Worm (Caenorhabditis elegans): ENCODE measurements around the gene lsm-3.
"Not testable (repeated sequence)": the region's sequence is repeated elsewhere in the genome, so short reads cannot be mapped to it uniquely, and the experiment has no call there.

lsm-3 gene

DNA sequence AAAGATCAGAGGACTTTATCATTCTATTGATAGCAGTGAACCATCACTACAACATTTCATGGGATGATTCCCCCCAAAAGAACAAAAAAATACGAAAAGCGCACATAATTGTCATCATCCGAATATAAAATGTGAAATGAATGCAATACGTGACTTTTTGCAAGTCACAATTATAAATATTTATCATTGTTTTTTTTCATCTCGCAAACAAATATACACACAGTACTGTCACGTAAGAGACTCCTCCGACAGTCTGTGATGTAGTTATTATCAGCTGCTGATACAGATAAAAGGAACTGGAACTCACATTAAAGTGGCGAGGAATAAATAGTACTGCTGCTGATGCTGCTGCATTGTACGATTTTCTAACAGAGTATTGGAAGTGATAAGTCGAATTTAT is 9.4 kb downstream of the lsm-3 start:
- no peak for TF ChIP-seq W03F9.2 (tag; optimal IDR thresholded peaks at IDR 0.05)
- no peak for TF ChIP-seq him-1 (tag; optimal IDR thresholded peaks at IDR 0.05)
- TF ChIP-seq dao-5 (tag; optimal IDR thresholded peaks at IDR 0.05) = no peak

DNA sequence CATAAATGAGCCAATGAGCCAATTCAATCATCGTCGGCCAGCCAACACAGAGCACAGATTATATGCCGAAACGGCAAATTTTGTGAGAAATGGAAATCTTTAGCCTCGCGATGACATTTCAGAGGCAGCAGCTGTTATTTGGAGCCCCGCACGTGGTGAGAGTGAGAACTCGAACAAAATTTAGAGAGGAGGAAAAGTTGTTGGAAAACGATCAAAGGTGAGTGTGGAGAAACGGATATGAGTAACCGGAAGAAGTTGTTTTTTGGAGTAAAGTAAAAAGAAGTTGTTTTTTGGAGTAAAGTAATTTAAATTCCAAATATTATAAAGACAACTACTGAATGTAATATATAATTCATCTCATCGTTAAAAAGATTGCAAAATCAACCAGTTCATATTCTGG is 11.7 kb downstream of the lsm-3 start, which contains the start of gene Y62E10A.13:
Gene Y62E10A.13, minus strand, starts transcription at position 326 of the 400 bp plus-strand sequence.
- TF ChIP-seq dao-5 (tag; optimal IDR thresholded peaks at IDR 0.05) = no peak
- no peak for TF ChIP-seq W03F9.2 (tag; optimal IDR thresholded peaks at IDR 0.05)
- no peak for TF ChIP-seq him-1 (tag; optimal IDR thresholded peaks at IDR 0.05)

DNA sequence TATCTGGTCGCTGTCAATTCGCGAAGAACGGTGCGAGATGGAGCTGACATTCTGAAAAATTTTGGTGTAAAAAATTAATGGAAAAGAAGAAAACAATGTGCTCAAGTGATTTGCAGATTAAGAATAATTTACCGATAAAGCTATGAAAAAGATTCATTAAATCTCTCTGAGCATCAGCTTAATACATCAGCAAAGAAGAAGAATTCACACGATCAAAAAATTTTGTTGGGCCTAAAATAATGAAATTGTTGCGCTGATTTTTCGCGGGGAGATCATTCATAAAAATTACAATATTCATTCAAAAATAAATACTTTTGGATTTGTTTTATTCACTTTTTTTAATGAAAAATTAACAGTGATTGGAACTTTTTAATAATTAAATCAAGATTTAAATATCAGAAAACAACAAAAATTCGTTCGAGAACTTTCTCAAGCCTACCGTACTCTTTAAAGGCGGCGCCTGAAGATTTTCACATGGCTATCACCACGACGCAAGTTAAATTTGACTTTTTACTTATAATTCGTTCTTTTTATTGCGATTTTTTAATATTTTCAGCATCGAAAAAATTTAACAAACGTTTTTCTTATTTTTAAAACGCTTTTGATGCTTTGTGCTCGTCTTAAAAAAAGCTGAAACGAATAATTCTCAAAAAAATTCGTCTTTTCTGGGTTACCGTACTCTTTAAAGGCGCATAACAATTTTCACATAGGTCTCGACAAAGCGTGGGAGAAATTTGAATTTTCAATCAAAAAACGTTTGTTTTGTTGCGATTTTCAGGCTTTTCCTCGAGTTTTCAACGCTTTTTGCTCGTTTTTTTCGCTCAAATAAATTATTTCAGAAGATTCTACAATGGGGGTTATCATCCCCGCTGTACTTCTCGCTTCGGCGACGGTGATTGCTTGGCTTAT is 13.7 kb downstream of the lsm-3 start, which contains the start of the genes memi-2 and cyp-31A5:
Gene memi-2, minus strand, starts transcription at position 51 of the 909 bp plus-strand sequence.
Gene cyp-31A5, plus strand, starts transcription at position 834 of the 909 bp plus-strand sequence.
- no peak for TF ChIP-seq dao-5 (tag; optimal IDR thresholded peaks at IDR 0.05)
- TF ChIP-seq him-1 (tag; optimal IDR thresholded peaks at IDR 0.05) = no peak
- no peak for TF ChIP-seq W03F9.2 (tag; optimal IDR thresholded peaks at IDR 0.05)

DNA sequence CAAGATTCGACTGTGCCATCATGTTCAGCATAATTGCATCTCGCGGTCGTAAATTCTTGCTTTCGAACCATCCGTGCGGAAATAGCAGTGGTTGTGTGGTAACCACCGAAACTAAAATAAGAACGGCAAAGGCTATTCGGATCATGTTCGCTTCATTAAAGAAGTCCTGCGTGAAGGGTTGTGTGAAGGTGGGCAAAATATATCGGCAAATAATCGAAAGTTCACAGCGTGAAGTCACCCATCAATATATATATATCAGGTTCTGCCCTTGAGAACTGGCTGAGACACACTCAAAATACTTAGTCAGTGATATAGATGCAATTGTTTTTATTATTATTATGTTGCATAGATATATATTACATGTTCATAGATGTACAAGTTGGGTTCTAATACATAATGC is 21.0 kb downstream of the lsm-3 start, which contains the start of gene Y62E10A.19:
Gene Y62E10A.19, minus strand, starts transcription at position 289 of the 400 bp plus-strand sequence.
- TF ChIP-seq him-1 (tag; optimal IDR thresholded peaks at IDR 0.05) (no peak), dao-5 (tag; optimal IDR thresholded peaks at IDR 0.05) (no peak), W03F9.2 (tag; optimal IDR thresholded peaks at IDR 0.05) (no peak)

DNA sequence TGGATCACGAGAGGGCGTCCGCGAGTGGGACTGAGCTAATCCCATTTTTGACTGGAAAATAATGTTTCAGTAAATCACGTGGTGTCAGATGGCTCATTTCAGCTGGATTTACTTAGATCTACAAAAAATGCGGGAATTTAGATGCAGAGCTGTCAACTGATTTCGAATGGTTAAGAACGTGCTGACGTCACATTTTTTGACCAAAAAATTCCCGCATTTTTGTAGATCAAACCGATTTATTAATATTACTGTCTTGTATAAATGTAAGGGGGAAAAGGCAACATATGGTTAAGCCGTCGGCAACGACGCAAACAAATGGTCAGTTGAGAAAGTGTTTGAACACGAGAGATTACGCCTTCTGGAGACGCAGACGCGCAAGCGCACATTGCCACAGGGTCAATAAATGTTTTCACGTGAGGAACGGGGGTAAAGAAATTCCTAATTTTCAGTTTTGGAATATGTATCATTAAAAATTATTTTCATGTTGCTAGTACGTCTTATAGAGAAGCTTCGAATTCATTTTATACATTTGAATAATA is 25.9 kb downstream of the lsm-3 start, which contains the start of gene gcl-1:
Gene gcl-1, minus strand, starts transcription at position 51 of the 539 bp plus-strand sequence.
- TF ChIP-seq dao-5 (tag; optimal IDR thresholded peaks at IDR 0.05) (no peak), him-1 (tag; optimal IDR thresholded peaks at IDR 0.05) (no peak), W03F9.2 (tag; optimal IDR thresholded peaks at IDR 0.05) (no peak)

DNA sequence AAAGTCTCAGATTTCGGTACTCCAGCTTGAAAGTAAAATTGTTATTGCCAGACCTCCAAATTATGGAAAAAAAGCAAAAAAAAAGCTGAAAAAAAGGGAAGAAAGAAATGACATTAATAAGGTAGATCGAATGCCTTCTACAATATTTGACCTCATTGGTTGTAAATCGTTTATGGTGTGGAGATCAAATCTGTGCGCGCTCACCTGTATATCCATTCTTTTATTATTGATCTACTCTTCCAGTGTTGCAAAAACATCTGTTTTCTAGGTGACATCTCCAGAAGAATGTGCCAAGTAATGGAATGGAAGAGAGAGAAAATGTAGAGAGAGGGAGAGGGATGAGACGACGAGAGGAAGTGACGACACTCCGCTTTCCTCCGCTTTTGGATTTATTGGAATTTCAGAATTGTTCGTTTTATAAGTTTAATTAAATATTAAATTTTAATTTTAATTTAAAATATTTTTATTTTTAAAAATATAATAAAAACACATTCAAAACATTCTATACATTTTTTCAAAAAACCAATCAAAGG is 28.8 kb downstream of the lsm-3 start, which contains the start of the genes pik-1 and aptf-2:
Gene pik-1, plus strand, starts transcription at position 303 of the 533 bp plus-strand sequence.
Gene aptf-2, minus strand, starts transcription at position 313 of the 533 bp plus-strand sequence.
- TF ChIP-seq him-1 (tag; optimal IDR thresholded peaks at IDR 0.05) (no peak), dao-5 (tag; optimal IDR thresholded peaks at IDR 0.05) (no peak), W03F9.2 (tag; optimal IDR thresholded peaks at IDR 0.05) (no peak)

DNA sequence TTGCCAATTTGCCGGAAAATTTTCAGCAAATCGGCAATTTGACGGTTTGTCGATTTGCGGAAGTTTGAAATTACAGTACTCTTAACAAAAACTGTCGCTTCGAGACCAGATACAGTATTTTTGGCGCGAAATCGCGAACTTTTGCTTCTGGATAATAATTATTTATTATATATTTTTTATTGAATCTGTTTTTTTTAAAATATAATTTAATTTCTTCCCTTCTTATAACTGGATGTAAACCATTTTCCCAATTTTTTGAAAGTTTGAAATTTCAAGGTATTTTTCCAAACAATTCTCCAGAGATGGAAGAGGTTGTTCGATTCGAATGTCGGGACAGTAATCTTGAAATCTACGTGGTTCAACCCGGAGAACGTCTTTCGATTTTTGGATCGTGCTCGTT is 35.2 kb downstream of the lsm-3 start, which contains the start of gene nol-9:
Gene nol-9, plus strand, starts transcription at position 301 of the 400 bp plus-strand sequence.
- TF ChIP-seq dao-5 (tag; optimal IDR thresholded peaks at IDR 0.05) (no peak), him-1 (tag; optimal IDR thresholded peaks at IDR 0.05) (no peak), W03F9.2 (tag; optimal IDR thresholded peaks at IDR 0.05) (no peak)

DNA sequence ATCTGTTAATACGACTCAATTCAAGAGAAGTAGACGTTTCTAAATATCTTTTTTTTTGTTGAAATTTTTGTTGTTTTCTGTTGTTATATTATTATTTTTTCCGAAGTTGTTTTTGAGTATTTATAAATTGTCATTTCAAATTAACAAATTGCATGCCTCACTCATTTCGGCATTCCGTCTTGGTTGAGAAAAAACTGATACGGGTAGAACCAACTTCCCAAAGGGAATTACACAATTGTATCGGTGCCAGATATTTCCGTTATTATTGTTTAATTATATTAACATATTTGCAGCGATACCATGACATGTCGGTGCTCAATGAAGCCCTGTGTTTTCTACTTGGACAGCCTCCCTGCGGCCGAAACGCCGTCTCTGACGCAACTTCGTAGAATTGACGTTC is 42.2 kb downstream of the lsm-3 start, which contains the start of gene K09B11.4:
Gene K09B11.4, plus strand, starts transcription at position 301 of the 400 bp plus-strand sequence.
- no peak for TF ChIP-seq W03F9.2 (tag; optimal IDR thresholded peaks at IDR 0.05)
- no peak for TF ChIP-seq dao-5 (tag; optimal IDR thresholded peaks at IDR 0.05)
- no peak for TF ChIP-seq him-1 (tag; optimal IDR thresholded peaks at IDR 0.05)

DNA sequence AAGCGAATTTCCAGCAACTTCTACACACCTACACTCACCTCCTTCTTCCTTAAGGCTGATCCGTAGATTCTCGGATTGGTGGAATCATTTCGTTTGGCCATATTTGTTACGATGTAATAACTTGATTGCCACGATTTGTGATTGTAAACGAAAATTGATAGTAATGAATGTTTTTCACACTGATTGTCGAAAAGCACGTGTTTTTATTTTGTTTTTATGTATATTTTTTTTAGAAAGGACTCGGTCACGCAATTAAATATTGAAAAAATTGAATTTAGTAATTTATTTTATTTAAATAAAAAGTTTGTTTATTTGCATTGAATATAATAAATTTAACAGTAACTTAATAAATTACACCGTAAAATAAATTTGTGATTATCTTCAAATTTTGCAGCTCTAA is 46.9 kb downstream of the lsm-3 start, which contains the start of gene K09B11.5:
Gene K09B11.5, minus strand, starts transcription at position 101 of the 400 bp plus-strand sequence.
- TF ChIP-seq dao-5, W03F9.2, him-1 (tag; optimal IDR thresholded peaks at IDR 0.05): not testable (repeated sequence)

Data from whole organism, L4/young adult.